Fruit fly (Drosophila melanogaster) whole organism, adult: ENCODE data around the gene CG17233.

Experiments used
- CG11617 ChIP-seq: fragments of 200-800 bp; sonication (Bioruptor generic); optimal IDR thresholded peaks from 2 replicates; lab custom pipeline; 2017; ENCODE audit warnings: mild to moderate bottlenecking, missing biosample characterization, missing genetic modification reagents, missing genetic modification characterization
- CG1620 ChIP-seq: fragments of 200-800 bp; sonication (Bioruptor generic); optimal IDR thresholded peaks from 2 replicates; lab custom pipeline; 2016; ENCODE audit warnings: missing biosample characterization, missing genetic modification characterization
- CG33017 ChIP-seq: fragments of 200-800 bp; sonication (Bioruptor generic); optimal IDR thresholded peaks from 2 replicates; lab custom pipeline; 2018; ENCODE audit warnings: missing biosample characterization, mild to moderate bottlenecking, missing genetic modification characterization, moderate library complexity
- CG7101 ChIP-seq: fragments of 200-800 bp; sonication (Bioruptor generic); optimal IDR thresholded peaks from 2 replicates; lab custom pipeline; 2018; ENCODE audit warnings: missing biosample characterization, mild to moderate bottlenecking, missing genetic modification characterization, moderate library complexity
- Hr96 ChIP-seq: fragments of 200-800 bp; sonication (Bioruptor generic); optimal IDR thresholded peaks from 2 replicates; lab custom pipeline; 2016; ENCODE audit warnings: missing biosample characterization, missing genetic modification characterization
- bab1 ChIP-seq: fragments of 200-800 bp; sonication (Bioruptor generic); optimal IDR thresholded peaks from 3 replicates; lab custom pipeline; 2019; ENCODE audit warnings: missing biosample characterization, mild to moderate bottlenecking, missing genetic modification characterization, moderate library complexity
- toe ChIP-seq: fragments of 200-800 bp; sonication (Bioruptor generic); optimal IDR thresholded peaks from 2 replicates; lab custom pipeline; 2016; ENCODE audit warnings: missing biosample characterization, missing genetic modification characterization

DNA sequence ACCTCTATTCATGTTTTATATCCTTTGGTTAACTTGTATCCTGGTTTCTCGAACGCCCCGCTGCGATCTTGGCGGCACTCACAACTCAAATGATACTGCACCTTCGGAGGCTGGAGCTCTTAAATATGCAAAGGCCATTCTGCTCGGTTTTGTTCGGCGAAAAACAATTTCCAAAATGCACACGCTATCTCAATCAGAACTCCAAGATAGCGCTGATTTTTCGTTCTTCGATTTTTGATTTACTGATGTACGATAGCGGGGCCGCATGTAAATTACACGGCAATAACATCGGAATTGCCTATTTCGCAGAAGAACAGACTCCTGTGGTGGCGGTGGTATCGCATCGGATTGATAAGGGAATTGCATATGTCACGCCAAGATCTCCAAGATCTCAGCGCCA is 29.7 kb downstream of the CG17233 start, which contains the start of gene CG7017:
- TF ChIP-seq Hr96 = no peak
- TF ChIP-seq bab1 (GFP tag; lab: Kevin White, UChicago) = no peak
- TF ChIP-seq CG7101 = no peak
- no peak for TF ChIP-seq CG11617 (GFP tag; lab: Kevin White, UChicago)
- no peak for TF ChIP-seq CG33017
- no peak for TF ChIP-seq toe
- TF ChIP-seq CG1620 (GFP tag; lab: Kevin White, UChicago) = no peak
